Worm (Caenorhabditis elegans): ENCODE results near the gene irg-5.

DNA sequence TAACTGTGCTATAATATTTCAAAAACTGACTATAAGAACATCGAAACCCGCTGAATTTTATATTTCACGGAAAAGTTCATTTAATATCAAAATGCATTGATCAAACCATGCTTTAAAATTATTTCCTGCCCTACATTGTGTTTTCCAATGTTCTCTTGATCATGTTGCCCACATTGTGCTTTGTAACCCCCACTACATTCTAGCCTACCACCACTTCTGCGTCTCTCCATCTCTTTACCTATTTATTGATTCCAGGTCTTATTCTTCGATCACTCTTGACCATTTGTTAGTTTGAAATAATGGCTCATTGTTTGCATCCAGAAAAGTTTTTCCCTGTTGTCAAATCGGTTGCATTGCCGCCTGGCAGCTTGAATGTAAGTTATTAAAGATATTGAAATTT is 43.9 kb upstream of the irg-5 start, which contains the start of gene decr-1.1:
- TF ChIP-seq W03F9.2 (tag; optimal IDR thresholded peaks at IDR 0.05) (no peak), him-1 (tag; optimal IDR thresholded peaks at IDR 0.05) (no peak), dao-5 (tag; optimal IDR thresholded peaks at IDR 0.05) (no peak)
